Worm (Caenorhabditis elegans) whole organism, L4/young adult: Measurements from ENCODE around the gene ZK1127.4.

Source experiments
- W03F9.2 ChIP-seq: fragments of 150-350 bp; optimal IDR thresholded peaks from 2 replicates; lab custom pipeline; 2014; ENCODE audit warnings: missing biosample characterization, missing genetic modification characterization
- dao-5 ChIP-seq: sonication (generic microtip); optimal IDR thresholded peaks from 2 replicates; lab custom pipeline; 2016; ENCODE audit warnings: missing genotype, missing genetic modification characterization, moderate library complexity, missing compliant biosample characterization
- him-1 ChIP-seq: sonication (generic microtip); optimal IDR thresholded peaks from 2 replicates; lab custom pipeline; 2016; ENCODE audit warnings: missing genotype, missing genetic modification reagents, missing genetic modification characterization, missing compliant biosample characterization

The ZK1127.4 gene

DNA sequence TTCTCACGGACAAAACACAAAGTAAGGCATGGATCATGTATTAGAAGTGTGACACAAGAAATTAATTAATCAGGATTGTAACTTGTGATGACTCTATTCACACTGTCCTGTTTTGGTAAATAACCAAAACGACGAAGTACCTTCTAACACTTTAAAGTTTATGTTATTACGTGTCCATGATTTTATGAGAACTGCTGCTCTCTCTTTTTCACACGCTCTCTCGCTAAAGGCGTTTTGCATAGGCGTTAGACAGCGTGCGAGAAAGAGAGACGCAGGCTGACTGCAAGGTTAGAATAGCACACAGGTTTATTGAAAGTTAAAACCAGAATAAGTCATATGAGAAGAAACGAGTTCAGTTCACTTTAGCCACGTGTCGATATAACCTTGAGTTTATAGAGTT is 36.3 kb downstream of the ZK1127.4 start:
- TF ChIP-seq W03F9.2 (tag; lab: Kevin White, UChicago): no peak
- TF ChIP-seq dao-5 (tag; lab: Kevin White, UChicago): no peak
- no peak for TF ChIP-seq him-1 (tag; lab: Kevin White, UChicago)

DNA sequence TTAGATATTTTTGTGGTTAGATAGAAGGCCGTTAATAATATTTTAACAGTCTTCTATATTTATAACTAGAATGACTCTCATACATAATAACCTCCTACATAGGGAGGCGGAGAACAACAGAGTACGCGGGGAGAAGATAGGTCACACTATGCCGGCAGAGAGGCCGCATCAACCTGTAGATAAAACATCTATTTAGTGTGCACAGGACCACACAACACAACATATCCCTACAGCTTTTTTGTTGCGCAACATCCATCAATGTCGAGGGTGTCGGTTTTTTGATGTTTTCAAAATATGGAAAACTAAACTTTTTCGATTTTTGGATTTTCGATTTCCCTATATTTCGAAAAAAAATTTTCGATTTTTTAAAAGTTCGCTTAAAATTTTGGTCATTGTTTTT is 37.1 kb downstream of the ZK1127.4 start:
- TF ChIP-seq W03F9.2 (tag; lab: Kevin White, UChicago) (no peak), him-1 (tag; lab: Kevin White, UChicago) (no peak), dao-5 (tag; lab: Kevin White, UChicago) (no peak)

DNA sequence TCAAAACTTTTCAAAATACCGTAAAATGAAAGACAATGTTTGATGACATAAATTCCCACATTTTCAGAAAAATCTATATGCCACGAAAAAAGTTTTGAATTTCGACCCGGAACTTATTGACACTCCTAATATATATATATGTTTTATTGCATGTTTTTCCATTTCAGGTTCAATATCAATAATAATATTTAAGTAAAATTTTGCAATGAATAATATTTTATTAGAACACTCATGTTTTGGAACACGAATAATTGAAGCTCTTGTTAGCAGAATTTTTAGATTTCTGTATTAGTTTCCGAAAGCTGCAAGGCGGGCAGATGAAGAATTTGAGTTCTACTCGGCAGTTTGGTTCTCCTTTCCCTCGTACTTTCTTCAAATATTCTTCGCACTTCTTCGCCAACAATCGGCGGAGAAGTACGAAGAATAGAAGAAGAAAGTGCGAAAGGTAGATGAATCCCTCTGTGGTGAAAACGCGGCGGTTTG is 39.6 kb downstream of the ZK1127.4 start, which contains the start of gene T02G5.3:
T02G5.3 (plus strand) TSS at position 51 of the 483 bp plus-strand sequence.
- TF ChIP-seq dao-5 (tag; lab: Kevin White, UChicago) (no peak), W03F9.2 (tag; lab: Kevin White, UChicago) (no peak), him-1 (tag; lab: Kevin White, UChicago) (no peak)

DNA sequence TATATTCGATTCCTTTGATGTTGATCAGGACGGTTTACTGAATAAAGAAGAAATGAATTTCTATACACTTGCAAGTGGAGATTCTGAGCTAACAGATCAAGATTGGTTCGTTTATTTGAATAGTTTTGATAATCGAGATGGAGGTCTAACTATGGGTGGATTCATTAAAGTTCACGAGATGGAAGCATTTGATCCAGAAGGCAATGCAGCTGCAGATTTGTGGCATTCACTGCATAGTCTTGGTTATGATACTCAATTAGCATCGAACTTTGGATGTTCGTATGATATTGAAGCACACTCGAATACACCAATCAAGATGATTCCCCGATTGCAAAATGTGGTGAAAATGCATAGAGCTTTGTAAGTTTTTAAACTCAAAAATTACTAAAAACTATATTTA is 42.2 kb downstream of the ZK1127.4 start:
- TF ChIP-seq dao-5 (tag; lab: Kevin White, UChicago) (no peak), him-1 (tag; lab: Kevin White, UChicago) (no peak), W03F9.2 (tag; lab: Kevin White, UChicago) (no peak)

DNA sequence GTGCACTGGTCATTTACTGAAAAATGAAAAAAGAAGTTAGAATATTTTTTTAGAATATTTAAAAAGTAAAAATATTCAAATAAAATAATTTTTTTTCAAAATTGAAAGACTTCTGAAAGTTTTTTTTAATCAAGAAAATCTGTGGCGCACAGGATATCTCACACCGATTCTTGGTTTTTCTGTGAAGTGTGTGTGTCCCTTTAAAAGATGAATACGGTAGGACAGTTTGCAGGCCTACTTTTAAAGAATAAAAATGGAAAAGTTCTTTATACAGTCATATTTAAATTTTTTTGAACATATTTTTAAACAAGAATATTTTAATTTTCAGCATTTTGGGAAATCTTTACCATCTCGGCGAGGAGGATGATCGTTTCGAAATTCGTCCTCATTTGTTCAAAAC is 44.8 kb downstream of the ZK1127.4 start, which contains the start of gene mct-5:
mct-5 (minus strand) TSS at position 16 of the 400 bp plus-strand sequence.
- TF ChIP-seq W03F9.2 (tag; lab: Kevin White, UChicago) (no peak), dao-5 (tag; lab: Kevin White, UChicago) (no peak), him-1 (tag; lab: Kevin White, UChicago) (no peak)

DNA sequence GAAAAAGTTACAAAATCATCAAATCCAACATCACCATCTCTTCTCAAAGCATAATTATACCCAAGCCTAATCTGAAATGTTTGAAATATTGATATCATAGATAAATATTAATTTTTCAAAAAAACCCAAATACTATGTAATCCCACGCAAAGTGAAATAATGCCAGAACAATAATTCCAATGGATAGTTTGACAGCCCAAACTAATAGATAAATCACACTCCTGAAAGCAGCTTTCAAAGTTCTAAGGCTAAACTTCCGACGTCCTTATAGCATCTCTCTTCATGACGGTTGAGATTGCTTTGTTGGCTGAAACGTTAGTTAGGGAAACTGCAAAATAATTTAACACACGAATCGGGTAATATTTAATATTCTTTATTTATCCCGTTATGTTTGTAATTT is 45.5 kb downstream of the ZK1127.4 start:
- no peak for TF ChIP-seq W03F9.2 (tag; lab: Kevin White, UChicago)
- TF ChIP-seq dao-5 (tag; lab: Kevin White, UChicago): no peak
- TF ChIP-seq him-1 (tag; lab: Kevin White, UChicago): no peak

DNA sequence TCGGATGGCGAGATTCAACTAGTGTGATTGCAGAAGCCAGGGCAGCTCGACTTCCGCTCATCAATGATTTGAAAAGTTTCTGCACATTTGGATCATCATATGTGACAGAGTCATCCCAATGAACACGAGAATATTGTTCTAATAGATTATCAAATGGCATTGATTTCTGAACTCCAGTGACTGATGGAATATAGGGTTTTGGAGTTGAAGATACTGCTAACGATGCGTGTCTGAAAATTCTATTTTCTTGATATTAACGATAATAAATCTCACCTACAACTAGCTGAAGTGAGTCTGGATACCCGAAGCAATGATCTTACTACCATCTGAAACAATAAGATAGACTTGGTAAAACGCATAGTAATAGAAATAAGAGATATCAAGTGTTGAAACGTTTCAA is 47.1 kb downstream of the ZK1127.4 start, which contains the start of gene mmaa-1:
mmaa-1 (minus strand) TSS at position 328 of the 400 bp plus-strand sequence.
- TF ChIP-seq W03F9.2 (tag; lab: Kevin White, UChicago) (no peak), him-1 (tag; lab: Kevin White, UChicago) (no peak)

DNA sequence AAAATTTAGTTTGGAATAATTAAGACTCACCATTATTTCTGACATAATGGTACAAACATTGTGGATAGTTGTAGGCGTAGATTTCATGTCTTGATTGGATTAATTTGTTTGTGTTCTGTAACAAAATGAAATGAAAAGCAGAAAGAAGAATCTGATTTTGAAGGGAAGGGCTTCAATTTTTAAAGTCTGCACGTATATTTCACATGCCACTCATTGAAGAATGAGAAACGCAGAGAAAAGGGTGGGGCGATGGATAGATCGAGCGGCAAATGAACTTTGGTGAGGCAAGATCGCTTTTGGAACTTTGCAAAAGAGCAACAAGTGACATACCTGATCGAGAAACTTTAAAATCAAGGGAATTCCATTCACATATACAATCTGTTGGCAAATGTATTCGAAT is 48.5 kb downstream of the ZK1127.4 start:
- TF ChIP-seq dao-5 (tag; lab: Kevin White, UChicago) (no peak), W03F9.2 (tag; lab: Kevin White, UChicago) (no peak), him-1 (tag; lab: Kevin White, UChicago) (no peak)

DNA sequence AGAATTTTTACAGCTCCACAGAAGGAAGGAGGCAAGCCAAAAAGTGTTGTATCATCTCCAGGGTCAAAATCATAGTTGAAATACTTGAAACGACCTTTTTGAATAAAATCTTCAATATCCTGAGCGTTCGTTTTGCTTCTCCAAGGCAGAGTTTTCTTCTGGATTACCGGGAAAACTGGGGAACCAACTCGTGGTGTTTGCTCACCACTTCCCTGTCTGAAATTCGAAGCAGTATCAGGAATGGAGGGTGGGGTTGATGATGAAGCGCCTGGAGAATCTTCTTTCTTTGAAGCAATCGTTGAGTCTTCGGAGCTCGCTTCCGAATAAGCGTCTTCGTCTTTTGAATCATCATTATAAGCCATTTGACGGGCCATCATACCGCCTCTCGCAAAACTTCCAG is 49.4 kb downstream of the ZK1127.4 start:
- no peak for TF ChIP-seq dao-5 (tag; lab: Kevin White, UChicago)
- no peak for TF ChIP-seq him-1 (tag; lab: Kevin White, UChicago)
- TF ChIP-seq W03F9.2 (tag; lab: Kevin White, UChicago): no peak
